Fruit fly (Drosophila melanogaster) whole organism, embryonic: Measurements from ENCODE around the gene Plzf.

ENCODE experiments used
- Atf-2 ChIP-seq: fragments of 200-800 bp; sonication (Bioruptor generic); optimal IDR thresholded peaks from 2 replicates; lab custom pipeline; 2016; ENCODE audit warnings: missing biosample characterization, missing genetic modification characterization
- CG10209 ChIP-seq: fragments of 200-800 bp; sonication (Bioruptor generic); optimal IDR thresholded peaks from 3 replicates; lab custom pipeline; 2017; ENCODE audit warnings: missing biosample characterization, mild to moderate bottlenecking, missing genetic modification characterization, missing genetic modification reagents
- CG10321 ChIP-seq: fragments of 200-800 bp; sonication (Bioruptor generic); IDR thresholded peaks from 2 replicates; pipeline ENCODE4 v1.3.6; 2022; ENCODE audit warnings: missing biosample characterization, missing genetic modification characterization
- CG11560 ChIP-seq: fragments of 200-800 bp; sonication (Bioruptor generic); IDR thresholded peaks from 3 replicates; pipeline ENCODE4 v1.3.6; 2022; ENCODE audit warnings: missing biosample characterization, missing genetic modification characterization
- CG11696 ChIP-seq: fragments of 200-800 bp; sonication (Bioruptor generic); IDR thresholded peaks from 2 replicates; pipeline ENCODE4 v1.3.6; 2022; ENCODE audit warnings: missing biosample characterization, missing genetic modification characterization
- CG12236 ChIP-seq: fragments of 200-800 bp; sonication (Bioruptor generic); optimal IDR thresholded peaks from 2 replicates; lab custom pipeline; 2016; ENCODE audit warnings: missing biosample characterization, missing genetic modification characterization
- CG13287 ChIP-seq: fragments of 200-800 bp; sonication (Bioruptor generic); IDR thresholded peaks from 2 replicates; pipeline ENCODE4 v1.3.6; 2022; ENCODE audit warnings: missing biosample characterization, missing genetic modification characterization; ENCODE audit not compliant: partially characterized antibody
- CG15514 ChIP-seq: fragments of 200-800 bp; sonication (Bioruptor generic); optimal IDR thresholded peaks from 3 replicates; lab custom pipeline; 2017; ENCODE audit warnings: missing biosample characterization, missing genetic modification characterization, mild to moderate bottlenecking, moderate library complexity, missing genetic modification reagents
- CG15601 ChIP-seq: fragments of 200-800 bp; sonication (Bioruptor generic); optimal IDR thresholded peaks from 3 replicates; lab custom pipeline; 2019; ENCODE audit warnings: missing biosample characterization, mild to moderate bottlenecking, missing genetic modification characterization, moderate library complexity
- CG1647 ChIP-seq: fragments of 200-800 bp; sonication (Bioruptor generic); optimal IDR thresholded peaks from 3 replicates; lab custom pipeline; 2016; ENCODE audit warnings: missing biosample characterization, missing genetic modification characterization
- CG16779 ChIP-seq: fragments of 200-800 bp; sonication (Bioruptor generic); IDR thresholded peaks from 2 replicates; pipeline ENCODE4 v1.3.6; 2022; ENCODE audit warnings: missing biosample characterization, missing genetic modification characterization
- CG17802 ChIP-seq: fragments of 200-800 bp; sonication (Bioruptor generic); optimal IDR thresholded peaks from 2 replicates; lab custom pipeline; 2018; ENCODE audit warnings: missing biosample characterization, mild to moderate bottlenecking, missing genetic modification characterization, moderate library complexity
- CG17912 ChIP-seq: fragments of 200-800 bp; sonication (Bioruptor generic); optimal IDR thresholded peaks from 2 replicates; lab custom pipeline; 2018; ENCODE audit warnings: missing biosample characterization, mild to moderate bottlenecking, missing genetic modification characterization
- CG2202 ChIP-seq: fragments of 200-800 bp; sonication (Bioruptor generic); optimal IDR thresholded peaks from 2 replicates; lab custom pipeline; 2018; ENCODE audit warnings: missing biosample characterization, mild to moderate bottlenecking, missing genetic modification characterization
- CG31441 ChIP-seq: fragments of 200-800 bp; sonication (Bioruptor generic); IDR thresholded peaks from 2 replicates; pipeline ENCODE4 v1.3.6; 2022; ENCODE audit warnings: missing biosample characterization, missing genetic modification characterization
- CG3163 ChIP-seq: fragments of 200-800 bp; sonication (Bioruptor generic); optimal IDR thresholded peaks from 3 replicates; lab custom pipeline; 2016; ENCODE audit warnings: missing biosample characterization, missing genetic modification characterization
- CG3847 ChIP-seq: fragments of 200-800 bp; sonication (Bioruptor generic); IDR thresholded peaks from 2 replicates; pipeline ENCODE4 v1.3.6; 2022; ENCODE audit warnings: missing biosample characterization, missing genetic modification characterization
- CG42726 ChIP-seq: fragments of 200-800 bp; sonication (Bioruptor generic); IDR thresholded peaks from 2 replicates; pipeline ENCODE4 v1.3.6; 2022; ENCODE audit warnings: missing biosample characterization, missing genetic modification characterization; ENCODE audit not compliant: partially characterized antibody
- CG4617 ChIP-seq: fragments of 200-800 bp; sonication (Bioruptor generic); optimal IDR thresholded peaks from 3 replicates; lab custom pipeline; 2016; ENCODE audit warnings: missing biosample characterization, missing genetic modification characterization, borderline replicate concordance
- CG7556 ChIP-seq: fragments of 200-800 bp; sonication (Bioruptor generic); optimal IDR thresholded peaks from 2 replicates; lab custom pipeline; 2017; ENCODE audit warnings: missing biosample characterization, mild to moderate bottlenecking, missing genetic modification characterization
- CG7745 ChIP-seq: fragments of 200-800 bp; sonication (Bioruptor generic); optimal IDR thresholded peaks from 2 replicates; lab custom pipeline; 2018; ENCODE audit warnings: missing biosample characterization, mild to moderate bottlenecking, missing genetic modification characterization, moderate library complexity
- CG8290 ChIP-seq, 3 experiments: fragments of 200-800 bp; sonication (Bioruptor generic); optimal IDR thresholded peaks; 2 replicates each; lab custom pipeline; 2016 to 2019; ENCODE audit warnings: missing biosample characterization in 3 of 3, missing genetic modification characterization in 3 of 3, mild to moderate bottlenecking in 2 of 3, moderate library complexity in 1 of 3
- D ChIP-seq, 2 experiments: fragments of 200-800 bp in 1 of 2; fragments of >200 bp in 1 of 2; sonication (Bioruptor generic) in 1 of 2; optimal IDR thresholded peaks; 2 replicates in 1 of 2; 3 replicates in 1 of 2; lab custom pipeline; 2017; ENCODE audit warnings: mild to moderate bottlenecking in 1 of 2, missing biosample characterization in 1 of 2, missing genetic modification characterization in 1 of 2, missing genetic modification reagents in 1 of 2
- Dp ChIP-seq: fragments of 200-800 bp; sonication (Bioruptor generic); optimal IDR thresholded peaks from 2 replicates; lab custom pipeline; 2018; ENCODE audit warnings: missing biosample characterization, mild to moderate bottlenecking, missing genetic modification characterization, moderate library complexity
- E2f2 ChIP-seq: fragments of 200-800 bp; sonication (Bioruptor generic); IDR thresholded peaks from 2 replicates; pipeline ENCODE4 v1.3.6; 2022; ENCODE audit warnings: missing biosample characterization, missing genetic modification characterization
- Ets97D ChIP-seq: fragments of 200-800 bp; sonication (Bioruptor generic); optimal IDR thresholded peaks from 3 replicates; lab custom pipeline; 2016; ENCODE audit warnings: missing biosample characterization, missing genetic modification characterization
- Fer3 ChIP-seq: fragments of 200-800 bp; sonication (Bioruptor generic); optimal IDR thresholded peaks from 2 replicates; lab custom pipeline; 2018; ENCODE audit warnings: missing biosample characterization, mild to moderate bottlenecking, missing genetic modification characterization, moderate library complexity
- HmgZ ChIP-seq: fragments of 200-800 bp; sonication (Bioruptor generic); optimal IDR thresholded peaks from 2 replicates; lab custom pipeline; 2018; ENCODE audit warnings: missing biosample characterization, mild to moderate bottlenecking, missing genetic modification characterization
- Lim3 ChIP-seq: fragments of 200-800 bp; sonication (Bioruptor generic); IDR thresholded peaks from 2 replicates; pipeline ENCODE4 v1.3.6; 2022; ENCODE audit warnings: missing biosample characterization, missing genetic modification characterization
- MBD-R2 ChIP-seq: fragments of 200-800 bp; sonication (Bioruptor generic); IDR thresholded peaks from 2 replicates; pipeline ENCODE4 v1.3.6; 2022; ENCODE audit warnings: missing biosample characterization, missing genetic modification characterization
- Mes4 ChIP-seq: fragments of 200-800 bp; sonication (Bioruptor generic); optimal IDR thresholded peaks from 2 replicates; lab custom pipeline; 2016; ENCODE audit warnings: missing biosample characterization, missing genetic modification characterization
- Rfx ChIP-seq: fragments of 200-800 bp; sonication (Bioruptor generic); IDR thresholded peaks from 2 replicates; pipeline ENCODE4 v1.3.6; 2022; ENCODE audit warnings: missing biosample characterization, missing genetic modification characterization
- Rx ChIP-seq: fragments of 200-800 bp; sonication (Bioruptor generic); IDR thresholded peaks from 2 replicates; pipeline ENCODE4 v1.3.6; 2022; ENCODE audit warnings: missing biosample characterization, missing genetic modification characterization
- Taf1 ChIP-seq: fragments of 200-800 bp; sonication (Bioruptor generic); IDR thresholded peaks from 2 replicates; pipeline ENCODE4 v1.3.6; 2022; ENCODE audit warnings: missing biosample characterization, missing genetic modification characterization
- Usf ChIP-seq: fragments of 200-800 bp; sonication (Bioruptor generic); optimal IDR thresholded peaks from 2 replicates; lab custom pipeline; 2017; ENCODE audit warnings: missing genotype, missing biosample characterization, missing genetic modification characterization
- btn ChIP-seq: fragments of 200-800 bp; sonication (Bioruptor generic); optimal IDR thresholded peaks from 2 replicates; lab custom pipeline; 2016; ENCODE audit warnings: missing biosample characterization, missing genetic modification characterization
- en ChIP-seq: fragments of 200-800 bp; sonication (Bioruptor generic); optimal IDR thresholded peaks from 2 replicates; lab custom pipeline; 2016; ENCODE audit warnings: missing biosample characterization, missing genetic modification characterization
- fru ChIP-seq: fragments of >200 bp; optimal IDR thresholded peaks from 2 replicates; lab custom pipeline; 2017
- gsb-n ChIP-seq: fragments of 200-800 bp; sonication (Bioruptor generic); optimal IDR thresholded peaks from 3 replicates; lab custom pipeline; 2018; ENCODE audit warnings: missing biosample characterization, mild to moderate bottlenecking, missing genetic modification characterization
- kah ChIP-seq: fragments of 200-800 bp; sonication (Bioruptor generic); optimal IDR thresholded peaks from 2 replicates; lab custom pipeline; 2018; ENCODE audit warnings: missing biosample characterization, mild to moderate bottlenecking, missing genetic modification characterization
- nau ChIP-seq: fragments of 200-800 bp; sonication (Bioruptor generic); optimal IDR thresholded peaks from 3 replicates; lab custom pipeline; 2017; ENCODE audit warnings: missing biosample characterization, mild to moderate bottlenecking, missing genetic modification characterization, missing genetic modification reagents
- nmo ChIP-seq: fragments of 200-800 bp; sonication (Bioruptor generic); optimal IDR thresholded peaks from 2 replicates; lab custom pipeline; 2018; ENCODE audit warnings: missing biosample characterization, mild to moderate bottlenecking, missing genetic modification characterization, moderate library complexity
- p53 ChIP-seq: fragments of 200-800 bp; sonication (Bioruptor generic); optimal IDR thresholded peaks from 2 replicates; lab custom pipeline; 2016; ENCODE audit warnings: missing biosample characterization, missing genetic modification characterization
- pzg ChIP-seq: fragments of 200-800 bp; sonication (Bioruptor generic); optimal IDR thresholded peaks from 3 replicates; lab custom pipeline; 2018; ENCODE audit warnings: missing biosample characterization, mild to moderate bottlenecking, missing genetic modification characterization, moderate library complexity
- sim ChIP-seq: fragments of 200-800 bp; sonication (Bioruptor generic); IDR thresholded peaks from 2 replicates; pipeline ENCODE4 v1.3.6; 2022; ENCODE audit warnings: missing biosample characterization, missing genetic modification characterization
- sisA ChIP-seq: fragments of 200-800 bp; sonication (Bioruptor generic); IDR thresholded peaks from 2 replicates; pipeline ENCODE4 v1.3.6; 2022; ENCODE audit warnings: missing biosample characterization, missing genetic modification characterization
- tna ChIP-seq: fragments of 200-800 bp; sonication (Bioruptor generic); IDR thresholded peaks from 2 replicates; pipeline ENCODE4 v1.3.6; 2022; ENCODE audit warnings: missing biosample characterization, missing genetic modification characterization; ENCODE audit not compliant: partially characterized antibody
- usp ChIP-seq: fragments of >200 bp; optimal IDR thresholded peaks from 2 replicates; lab custom pipeline; 2017; ENCODE audit warnings: missing biosample characterization, missing genetic modification characterization
- vvl ChIP-seq: fragments of 200-800 bp; sonication (Bioruptor generic); IDR thresholded peaks from 2 replicates; pipeline ENCODE4 v1.3.6; 2022; ENCODE audit warnings: missing biosample characterization, missing genetic modification characterization
- wek ChIP-seq: fragments of 200-800 bp; sonication (Bioruptor generic); optimal IDR thresholded peaks from 3 replicates; lab custom pipeline; 2018; ENCODE audit warnings: missing biosample characterization, mild to moderate bottlenecking, missing genetic modification characterization, moderate library complexity
- wor ChIP-seq: fragments of 200-800 bp; sonication (Bioruptor generic); IDR thresholded peaks from 2 replicates; pipeline ENCODE4 v1.3.6; 2022; ENCODE audit warnings: missing biosample characterization, missing genetic modification characterization

The Plzf gene

dm6 chr2L:12093652-12094051, 44.9 kb upstream of the Plzf start (continued):
- TF ChIP-seq CG7745 (tag; lab: Kevin White, UChicago) (no peak), CG11560 (no peak), D (optimal IDR thresholded peaks at IDR 0.05; lab: Kevin White, UChicago) (no peak), D (GFP tag; optimal IDR thresholded peaks at IDR 0.05; lab: Kevin White, UChicago) (no peak), CG12236 (GFP tag; lab: Kevin White, UChicago) (no peak), CG17802 (no peak), CG11696 (GFP tag; lab: Robert Waterston, UW) (no peak), wek (GFP tag; lab: Kevin White, UChicago) (no peak), Taf1 (GFP tag; lab: Robert Waterston, UW) (no peak), CG15514 (GFP tag; lab: Kevin White, UChicago) (peak; percentile 85), Mes4 (GFP tag; lab: Kevin White, UChicago) (no peak), CG2202 (tag; lab: Kevin White, UChicago) (no peak), CG4617 (GFP tag; lab: Kevin White, UChicago) (peak; percentile 87), CG15601 (tag; lab: Kevin White, UChicago) (no peak), HmgZ (peak; percentile 69), en (GFP tag; lab: Kevin White, UChicago) (no peak), Rx (GFP tag; lab: Robert Waterston, UW) (no peak), kah (peak; percentile 0), Fer3 (no peak), CG42726 (GFP tag; lab: Robert Waterston, UW) (peak; percentile 8; the same call in 1 of the 2 replicates), sim (no peak), wor (GFP tag; lab: Robert Waterston, UW) (no peak), vvl (no peak), p53 (GFP tag; lab: Kevin White, UChicago) (no peak), fru (lab: Kevin White, UChicago) (no peak), tna (peak; percentile 47; the same call in 1 of the 2 replicates), sisA (GFP tag; lab: Robert Waterston, UW) (no peak), CG1647 (no peak), usp (no peak), CG31441 (GFP tag; lab: Robert Waterston, UW) (no peak), CG16779 (no peak), gsb-n (tag; lab: Kevin White, UChicago) (no peak), CG3163 (no peak), MBD-R2 (peak; percentile 60), Dp (GFP tag; lab: Kevin White, UChicago) (peak; percentile 75), CG7556 (GFP tag; lab: Kevin White, UChicago) (no peak), Usf (no peak), CG3847 (peak; percentile 58), Rfx (GFP tag; lab: Robert Waterston, UW) (peak; percentile 15; the same call in 1 of the 2 replicates), Ets97D (GFP tag; lab: Kevin White, UChicago) (peak; percentile 84), Atf-2 (GFP tag; lab: Kevin White, UChicago) (no peak), nau (GFP tag; lab: Kevin White, UChicago) (no peak), CG10209 (GFP tag; lab: Kevin White, UChicago) (no peak), CG17912 (GFP tag; lab: Kevin White, UChicago) (peak; percentile 15), Lim3 (GFP tag; lab: Robert Waterston, UW) (no peak), CG8290 (GFP tag; optimal IDR thresholded peaks at IDR 0.05; lab: Kevin White, UChicago) (no peak), CG8290 (tag; optimal IDR thresholded peaks at IDR 0.05; lab: Kevin White, UChicago) (no peak), btn (GFP tag; lab: Kevin White, UChicago) (no peak), nmo (GFP tag; lab: Kevin White, UChicago) (peak; percentile 32), CG10321 (GFP tag; lab: Robert Waterston, UW) (no peak), pzg (GFP tag; lab: Kevin White, UChicago) (peak; percentile 92), CG13287 (GFP tag; lab: Robert Waterston, UW) (peak; percentile 46; the same call in 1 of the 2 replicates), E2f2 (GFP tag; lab: Robert Waterston, UW) (peak; percentile 77)
